Fruit fly (Drosophila melanogaster) whole organism, prepupa: Measurements from ENCODE around the gene CecA2.

Experiments used
- Blimp-1 ChIP-seq: fragments of 200-800 bp; sonication (Bioruptor generic); optimal IDR thresholded peaks from 3 replicates; lab custom pipeline; 2017; ENCODE audit warnings: missing biosample characterization, missing genetic modification characterization, mild to moderate bottlenecking, moderate library complexity, missing genetic modification reagents
- CG6276 ChIP-seq: fragments of 200-800 bp; sonication (Bioruptor generic); optimal IDR thresholded peaks from 2 replicates; lab custom pipeline; 2017; ENCODE audit warnings: missing biosample characterization, mild to moderate bottlenecking, missing genetic modification characterization
- CG8119 ChIP-seq: fragments of 200-800 bp; sonication (Bioruptor generic); IDR thresholded peaks from 3 replicates; pipeline ENCODE4 v1.3.6; 2022; ENCODE audit warnings: missing biosample characterization, missing genetic modification characterization
- Eip75B ChIP-seq: fragments of 200-800 bp; sonication (Bioruptor generic); optimal IDR thresholded peaks from 3 replicates; lab custom pipeline; 2016; ENCODE audit warnings: missing biosample characterization, missing genetic modification characterization
- Smox ChIP-seq: fragments of 200-800 bp; sonication (Bioruptor generic); optimal IDR thresholded peaks from 3 replicates; lab custom pipeline; 2016; ENCODE audit warnings: missing biosample characterization, missing genetic modification characterization
- acj6 ChIP-seq: fragments of 200-800 bp; sonication (Bioruptor generic); optimal IDR thresholded peaks from 3 replicates; lab custom pipeline; 2016; ENCODE audit warnings: missing biosample characterization, missing genetic modification characterization
- cyc ChIP-seq: fragments of 200-800 bp; sonication (Bioruptor generic); optimal IDR thresholded peaks from 3 replicates; lab custom pipeline; 2016; ENCODE audit warnings: missing biosample characterization, missing genetic modification characterization
- dac ChIP-seq: fragments of 200-800 bp; sonication (Bioruptor generic); optimal IDR thresholded peaks from 2 replicates; lab custom pipeline; 2017; ENCODE audit warnings: missing biosample characterization, mild to moderate bottlenecking, missing genetic modification characterization
- fd59A ChIP-seq: fragments of 200-800 bp; sonication (Bioruptor generic); optimal IDR thresholded peaks from 2 replicates; lab custom pipeline; 2017; ENCODE audit warnings: missing biosample characterization, mild to moderate bottlenecking, missing genetic modification characterization, missing genetic modification reagents
- salr ChIP-seq, 2 experiments: fragments of 200-800 bp; sonication (Bioruptor generic); optimal IDR thresholded peaks; 3 replicates each; lab custom pipeline; 2016 to 2018; ENCODE audit warnings: missing biosample characterization in 2 of 2, missing genetic modification characterization in 2 of 2, mild to moderate bottlenecking in 1 of 2
- ss ChIP-seq, 2 experiments: fragments of 200-800 bp; sonication (Bioruptor generic); optimal IDR thresholded peaks; 2 replicates in 1 of 2; 3 replicates in 1 of 2; lab custom pipeline; 2017 to 2018; ENCODE audit warnings: mild to moderate bottlenecking in 2 of 2, missing biosample characterization in 2 of 2, missing genetic modification characterization in 2 of 2, moderate library complexity in 1 of 2

DNA sequence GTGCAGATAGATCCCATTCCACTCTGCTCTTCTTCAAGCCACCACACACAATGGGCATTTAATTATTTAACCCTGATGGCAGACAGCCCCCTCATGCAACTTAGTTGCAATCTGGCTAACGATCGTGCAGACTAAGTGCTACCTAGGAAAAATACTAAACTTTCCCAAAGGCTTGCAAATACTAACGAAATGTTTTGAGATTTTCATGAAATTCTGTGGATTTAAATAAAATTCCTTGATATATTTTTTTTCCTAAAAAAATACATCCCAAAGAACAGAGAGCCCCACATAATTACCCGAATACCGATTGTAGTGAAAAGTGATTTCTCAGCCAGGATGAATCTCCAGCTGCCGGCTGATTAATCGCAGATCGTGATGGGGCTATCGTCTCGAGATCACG, 47.6 kb downstream of the CecA2 start:
- TF ChIP-seq salr (GFP tag; optimal IDR thresholded peaks at IDR 0.05; lab: Kevin White, UChicago) (peak in 1 of 2 experiments; percentile 67), fd59A (peak; percentile 75), ss (GFP tag; optimal IDR thresholded peaks at IDR 0.05; lab: Kevin White, UChicago) (peak in 1 of 2 experiments; percentile 45), CG8119 (GFP tag; lab: Robert Waterston, UW) (peak; percentile 33; the same call in 2 of the 3 replicates), dac (no peak), cyc (GFP tag; lab: Kevin White, UChicago) (no peak), Smox (no peak), acj6 (GFP tag; lab: Kevin White, UChicago) (peak; percentile 24), CG6276 (no peak), Eip75B (peak; percentile 44), Blimp-1 (GFP tag; lab: Kevin White, UChicago) (no peak)
